Worm (Caenorhabditis elegans) whole organism, young adult: ENCODE measurements around the gene wapl-1.

Source experiments
- C06A6.2 ChIP-seq: fragments of 200-800 bp; sonication (Bioruptor generic); conservative IDR thresholded peaks from 2 replicates; pipeline ENCODE4 v1.3.6; 2022; ENCODE audit warnings: missing genetic modification characterization, missing compliant biosample characterization
- ceh-91 ChIP-seq: fragments of 200-800 bp; sonication (Bioruptor generic); IDR thresholded peaks from 2 replicates; pipeline ENCODE4 v1.3.6; 2022; ENCODE audit warnings: missing genetic modification reagents, missing genetic modification characterization, missing compliant biosample characterization

DNA sequence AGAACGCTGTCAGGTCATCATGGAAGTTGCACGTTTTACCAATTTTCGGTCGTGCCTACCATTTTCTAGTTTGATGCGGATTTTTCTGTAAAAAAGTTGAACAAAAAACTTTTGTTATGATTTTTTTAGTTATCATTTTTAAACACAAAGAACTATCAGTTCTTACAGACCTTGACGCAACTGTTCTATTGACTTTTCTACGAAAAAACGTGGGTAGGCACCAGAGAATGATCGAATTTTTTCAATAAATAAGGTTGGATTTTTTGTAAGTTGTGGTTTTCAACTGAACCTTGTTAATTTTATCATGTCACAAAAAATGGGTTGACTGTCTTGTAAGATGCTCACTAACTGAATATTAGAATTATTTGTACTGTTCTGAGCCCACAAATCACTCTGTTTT, 33.1 kb upstream of the wapl-1 start:
- TF ChIP-seq C06A6.2 (GFP tag; lab: Robert Waterston, UW): no peak
- TF ChIP-seq ceh-91: no peak
